Fruit fly (Drosophila melanogaster) whole organism, embryonic: Measurements from ENCODE around the gene CG8176.

Experiments
- Aef1 ChIP-seq: fragments of 200-800 bp; sonication (Bioruptor generic); IDR thresholded peaks from 3 replicates; pipeline ENCODE4 v1.3.6; 2022; ENCODE audit warnings: missing biosample characterization, missing genetic modification characterization
- Awh ChIP-seq: fragments of 200-800 bp; sonication (Bioruptor generic); IDR thresholded peaks from 2 replicates; pipeline ENCODE4, ENCODE4 v1.3.6; 2022; ENCODE audit warnings: missing biosample characterization, missing genetic modification characterization
- BEAF-32 ChIP-seq: fragments of 200-800 bp; sonication (Bioruptor generic); optimal IDR thresholded peaks from 3 replicates; lab custom pipeline; 2017; ENCODE audit warnings: missing biosample characterization, missing genetic modification characterization, mild to moderate bottlenecking, moderate library complexity, missing genetic modification reagents
- CG11695 ChIP-seq: fragments of 200-800 bp; sonication (Bioruptor generic); IDR thresholded peaks from 3 replicates; pipeline ENCODE4 v1.3.6; 2022; ENCODE audit warnings: missing biosample characterization, missing genetic modification characterization
- CG11723 ChIP-seq: fragments of 200-800 bp; sonication (Bioruptor generic); optimal IDR thresholded peaks from 2 replicates; lab custom pipeline; 2017; ENCODE audit warnings: missing biosample characterization, mild to moderate bottlenecking, missing genetic modification characterization
- CG13123 ChIP-seq: fragments of 200-800 bp; sonication (Bioruptor generic); optimal IDR thresholded peaks from 2 replicates; lab custom pipeline; 2016; ENCODE audit warnings: missing biosample characterization, missing genetic modification characterization
- CG17568 ChIP-seq: fragments of 200-800 bp; sonication (Bioruptor generic); optimal IDR thresholded peaks from 2 replicates; lab custom pipeline; 2018; ENCODE audit warnings: missing biosample characterization, mild to moderate bottlenecking, missing genetic modification characterization, moderate library complexity
- CG1832 ChIP-seq: fragments of 200-800 bp; sonication (Bioruptor generic); optimal IDR thresholded peaks from 2 replicates; lab custom pipeline; 2017; ENCODE audit warnings: missing biosample characterization, mild to moderate bottlenecking, missing genetic modification characterization, inconsistent platforms
- CG2120 ChIP-seq: fragments of 200-800 bp; sonication (Bioruptor generic); optimal IDR thresholded peaks from 3 replicates; lab custom pipeline; 2016; ENCODE audit warnings: missing biosample characterization, missing genetic modification characterization
- CG2678 ChIP-seq: fragments of 200-800 bp; sonication (Bioruptor generic); optimal IDR thresholded peaks from 3 replicates; lab custom pipeline; 2019; ENCODE audit warnings: missing biosample characterization, mild to moderate bottlenecking, missing genetic modification characterization, moderate library complexity
- CG3163 ChIP-seq: fragments of 200-800 bp; sonication (Bioruptor generic); optimal IDR thresholded peaks from 3 replicates; lab custom pipeline; 2016; ENCODE audit warnings: missing biosample characterization, missing genetic modification characterization
- CG3281 ChIP-seq: fragments of 200-800 bp; sonication (Bioruptor generic); optimal IDR thresholded peaks from 3 replicates; lab custom pipeline; 2017; ENCODE audit warnings: missing biosample characterization, mild to moderate bottlenecking, missing genetic modification characterization
- CG3838 ChIP-seq: fragments of 200-800 bp; sonication (Bioruptor generic); optimal IDR thresholded peaks from 3 replicates; lab custom pipeline; 2016; ENCODE audit warnings: missing biosample characterization, missing genetic modification characterization
- CG4424 ChIP-seq: fragments of 200-800 bp; sonication (Bioruptor generic); optimal IDR thresholded peaks from 3 replicates; lab custom pipeline; 2016; ENCODE audit warnings: missing biosample characterization, missing genetic modification characterization
- CG6272 ChIP-seq: fragments of 200-800 bp; sonication (Bioruptor generic); IDR thresholded peaks from 2 replicates; pipeline ENCODE4 v1.3.6; 2022; ENCODE audit warnings: missing biosample characterization, missing genetic modification characterization
- CG6689 ChIP-seq: fragments of 200-800 bp; sonication (Bioruptor generic); IDR thresholded peaks from 2 replicates; pipeline ENCODE4 v1.3.6; 2022; ENCODE audit warnings: missing biosample characterization, missing genetic modification characterization
- CG7839 ChIP-seq: fragments of 200-800 bp; sonication (Bioruptor generic); optimal IDR thresholded peaks from 3 replicates; lab custom pipeline; 2018; ENCODE audit warnings: missing biosample characterization, mild to moderate bottlenecking, missing genetic modification characterization, moderate library complexity
- CG8765 ChIP-seq: fragments of 200-800 bp; sonication (Bioruptor generic); IDR thresholded peaks from 2 replicates; pipeline ENCODE4 v1.3.6; 2022; ENCODE audit warnings: missing biosample characterization, missing genetic modification characterization
- CG8944 ChIP-seq: fragments of 200-800 bp; sonication (Bioruptor generic); optimal IDR thresholded peaks from 3 replicates; lab custom pipeline; 2016; ENCODE audit warnings: missing biosample characterization, missing genetic modification characterization
- CG9797 ChIP-seq: fragments of 200-800 bp; sonication (Bioruptor generic); optimal IDR thresholded peaks from 3 replicates; lab custom pipeline; 2018; ENCODE audit warnings: missing biosample characterization, mild to moderate bottlenecking, missing genetic modification characterization
- D19A ChIP-seq: fragments of 200-800 bp; optimal IDR thresholded peaks from 3 replicates; lab custom pipeline; 2019; ENCODE audit warnings: missing biosample characterization, mild to moderate bottlenecking, missing genetic modification characterization, moderate library complexity
- D19B ChIP-seq: fragments of 200-800 bp; sonication (Bioruptor generic); optimal IDR thresholded peaks from 2 replicates; lab custom pipeline; 2017; ENCODE audit warnings: missing biosample characterization, mild to moderate bottlenecking, missing genetic modification characterization
- Doc2 ChIP-seq: fragments of 200-800 bp; sonication (Bioruptor generic); IDR thresholded peaks from 2 replicates; pipeline ENCODE4 v1.3.6; 2022; ENCODE audit warnings: missing biosample characterization, missing genetic modification characterization
- Dref ChIP-seq: fragments of 200-800 bp; sonication (Bioruptor generic); IDR thresholded peaks from 2 replicates; pipeline ENCODE4 v1.3.6; 2022; ENCODE audit warnings: missing biosample characterization, missing genetic modification characterization
- Fer1 ChIP-seq: fragments of 200-800 bp; sonication (Bioruptor generic); optimal IDR thresholded peaks from 2 replicates; lab custom pipeline; 2017; ENCODE audit warnings: missing biosample characterization, mild to moderate bottlenecking, missing genetic modification characterization
- Fer2 ChIP-seq: fragments of 200-800 bp; sonication (Bioruptor generic); optimal IDR thresholded peaks from 2 replicates; lab custom pipeline; 2018; ENCODE audit warnings: missing biosample characterization, mild to moderate bottlenecking, missing genetic modification characterization, moderate library complexity
- Hmx ChIP-seq: fragments of 200-800 bp; sonication (Bioruptor generic); optimal IDR thresholded peaks from 2 replicates; lab custom pipeline; 2016; ENCODE audit warnings: missing biosample characterization, missing genetic modification characterization
- Opbp ChIP-seq: fragments of 200-800 bp; sonication (Bioruptor generic); IDR thresholded peaks from 3 replicates; pipeline ENCODE4 v1.3.6; 2022; ENCODE audit warnings: missing biosample characterization, missing genetic modification characterization; ENCODE audit not compliant: partially characterized antibody
- Optix ChIP-seq: fragments of 200-800 bp; sonication (Bioruptor generic); IDR thresholded peaks from 3 replicates; pipeline ENCODE4 v1.3.6; 2022; ENCODE audit warnings: missing biosample characterization, missing genetic modification characterization
- PHDP ChIP-seq: fragments of 200-800 bp; sonication (Bioruptor generic); optimal IDR thresholded peaks from 3 replicates; lab custom pipeline; 2018; ENCODE audit warnings: missing biosample characterization, mild to moderate bottlenecking, missing genetic modification characterization, moderate library complexity
- Sox100B ChIP-seq: fragments of 200-800 bp; sonication (Bioruptor generic); optimal IDR thresholded peaks from 3 replicates; lab custom pipeline; 2018; ENCODE audit warnings: missing biosample characterization, mild to moderate bottlenecking, missing genetic modification characterization
- ab ChIP-seq: fragments of 200-800 bp; sonication (Bioruptor generic); optimal IDR thresholded peaks from 2 replicates; lab custom pipeline; 2016; ENCODE audit warnings: missing biosample characterization, missing genetic modification characterization
- az2 ChIP-seq: fragments of 200-800 bp; sonication (Bioruptor generic); optimal IDR thresholded peaks from 3 replicates; lab custom pipeline; 2016; ENCODE audit warnings: missing biosample characterization, missing genetic modification characterization
- bigmax ChIP-seq: fragments of 200-800 bp; sonication (Bioruptor generic); optimal IDR thresholded peaks from 2 replicates; lab custom pipeline; 2018; ENCODE audit warnings: missing biosample characterization, mild to moderate bottlenecking, missing genetic modification characterization
- bowl ChIP-seq: fragments of 200-800 bp; sonication (Bioruptor generic); IDR thresholded peaks from 2 replicates; pipeline ENCODE4 v1.3.6; 2022; ENCODE audit warnings: missing biosample characterization, missing genetic modification characterization
- corto ChIP-seq: fragments of 200-800 bp; sonication (Bioruptor generic); optimal IDR thresholded peaks from 2 replicates; lab custom pipeline; 2016; ENCODE audit warnings: missing biosample characterization, mild to moderate bottlenecking, missing genetic modification characterization, moderate library complexity
- ewg ChIP-seq: fragments of 200-800 bp; sonication (Bioruptor generic); optimal IDR thresholded peaks from 3 replicates; lab custom pipeline; 2017; ENCODE audit warnings: mild to moderate bottlenecking, missing biosample characterization, missing genetic modification reagents, missing genetic modification characterization
- gsb ChIP-seq: fragments of 200-800 bp; sonication (Bioruptor generic); IDR thresholded peaks from 2 replicates; pipeline ENCODE4 v1.3.6; 2022; ENCODE audit warnings: missing biosample characterization, missing genetic modification characterization
- maf-S ChIP-seq: fragments of 200-800 bp; sonication (Bioruptor generic); optimal IDR thresholded peaks from 2 replicates; lab custom pipeline; 2016; ENCODE audit warnings: missing biosample characterization, missing genetic modification characterization
- nerfin-1 ChIP-seq: fragments of 200-800 bp; sonication (Bioruptor generic); optimal IDR thresholded peaks from 3 replicates; lab custom pipeline; 2019; ENCODE audit warnings: missing biosample characterization, mild to moderate bottlenecking, missing genetic modification characterization, moderate library complexity
- pfk ChIP-seq: fragments of 200-800 bp; sonication (Bioruptor generic); optimal IDR thresholded peaks from 2 replicates; lab custom pipeline; 2018; ENCODE audit warnings: missing biosample characterization, mild to moderate bottlenecking, missing genetic modification characterization, moderate library complexity
- pum ChIP-seq: fragments of 200-800 bp; sonication (Bioruptor generic); optimal IDR thresholded peaks from 2 replicates; lab custom pipeline; 2016; ENCODE audit warnings: missing biosample characterization, missing genetic modification characterization
- sc ChIP-seq, 3 experiments: fragments of >200 bp in 2 of 3; fragments of 200-800 bp in 1 of 3; sonication (Bioruptor generic) in 1 of 3; optimal IDR thresholded peaks; 2 replicates in 2 of 3; 3 replicates in 1 of 3; lab custom pipeline; 2017; ENCODE audit warnings: mild to moderate bottlenecking in 1 of 3, missing biosample characterization in 1 of 3, missing genetic modification characterization in 1 of 3, missing genetic modification reagents in 1 of 3
- stc ChIP-seq: fragments of 200-800 bp; sonication (Bioruptor generic); IDR thresholded peaks from 2 replicates; pipeline ENCODE4 v1.3.6; 2022; ENCODE audit warnings: missing biosample characterization, missing genetic modification characterization
- tap ChIP-seq: fragments of 200-800 bp; optimal IDR thresholded peaks from 3 replicates; lab custom pipeline; 2019; ENCODE audit warnings: missing biosample characterization, mild to moderate bottlenecking, missing genetic modification characterization, moderate library complexity
- tin ChIP-seq: fragments of 200-800 bp; sonication (Bioruptor generic); optimal IDR thresholded peaks from 3 replicates; lab custom pipeline; 2016; ENCODE audit warnings: missing biosample characterization, missing genetic modification characterization
- tx ChIP-seq: fragments of 200-800 bp; sonication (Bioruptor generic); optimal IDR thresholded peaks from 2 replicates; lab custom pipeline; 2016; ENCODE audit warnings: missing biosample characterization, missing genetic modification characterization
- zen2 ChIP-seq: fragments of 200-800 bp; sonication (Bioruptor generic); IDR thresholded peaks from 3 replicates; pipeline ENCODE4 v1.3.6; 2022; ENCODE audit warnings: missing biosample characterization, missing genetic modification characterization; ENCODE audit not compliant: partially characterized antibody

CG8176 gene

dm6 chr3R:9527907-9528842 is 12.4 kb downstream of the CG8176 start (continued):
- TF ChIP-seq gsb, result peak; percentile 90
- TF ChIP-seq CG3163, result peak; percentile 50
- TF ChIP-seq CG8765 (GFP tag; lab: Robert Waterston, UW), result peak; percentile 64; the same call in 1 of the 2 replicates
- TF ChIP-seq tin (GFP tag; lab: Kevin White, UChicago), result peak; percentile 89
- TF ChIP-seq CG3838 (GFP tag; lab: Kevin White, UChicago), result peak; percentile 19
- TF ChIP-seq CG1832 (GFP tag; lab: Kevin White, UChicago), result no peak
- peak; percentile 48 for TF ChIP-seq CG13123 (GFP tag; lab: Kevin White, UChicago)
- TF ChIP-seq CG3281 (GFP tag; lab: Kevin White, UChicago), result peak; percentile 96
- peak; percentile 88 for TF ChIP-seq CG6689 (GFP tag; lab: Robert Waterston, UW)
- peak; percentile 74 for TF ChIP-seq Optix (GFP tag; lab: Robert Waterston, UW)
- no peak for TF ChIP-seq BEAF-32 (GFP tag; lab: Kevin White, UChicago)
- peak; percentile 96 for TF ChIP-seq corto
- TF ChIP-seq bigmax (GFP tag; lab: Kevin White, UChicago), result peak; percentile 51
- peak; percentile 87 for TF ChIP-seq PHDP (tag; lab: Kevin White, UChicago)
- TF ChIP-seq ab, result peak; percentile 65
- peak; percentile 87 for TF ChIP-seq D19B (GFP tag; lab: Kevin White, UChicago)
- TF ChIP-seq Sox100B (GFP tag; lab: Kevin White, UChicago), result peak; percentile 69
- peak; percentile 83 for TF ChIP-seq Doc2 (GFP tag; lab: Robert Waterston, UW)
- TF ChIP-seq az2 (GFP tag; lab: Kevin White, UChicago), result peak; percentile 74
- TF ChIP-seq pfk, result peak; percentile 21
- no peak for TF ChIP-seq CG9797 (GFP tag; lab: Kevin White, UChicago)
- peak; percentile 69 for TF ChIP-seq tx (GFP tag; lab: Kevin White, UChicago)
- peak; percentile 88 for TF ChIP-seq CG6272 (GFP tag; lab: Robert Waterston, UW)
- TF ChIP-seq Hmx (GFP tag; lab: Kevin White, UChicago), result peak; percentile 73
- peak; percentile 92 for TF ChIP-seq Aef1 (GFP tag; lab: Robert Waterston, UW)
- TF ChIP-seq ewg (GFP tag; lab: Kevin White, UChicago), result no peak
- peak; percentile 95 for TF ChIP-seq Fer1 (GFP tag; lab: Kevin White, UChicago)
- no peak for TF ChIP-seq sc (optimal IDR thresholded peaks at IDR 0.05; lab: Kevin White, UChicago)
- peak; percentile 17 for TF ChIP-seq sc (GFP tag; optimal IDR thresholded peaks at IDR 0.05; lab: Kevin White, UChicago)
- TF ChIP-seq Fer2 (tag; lab: Kevin White, UChicago), result peak; percentile 68
- TF ChIP-seq CG7839 (tag; lab: Kevin White, UChicago), result peak; percentile 92
- peak; percentile 91 for TF ChIP-seq CG2678 (tag; lab: Kevin White, UChicago)
- no peak for TF ChIP-seq D19A (tag; lab: Kevin White, UChicago)
- peak; percentile 85 for TF ChIP-seq maf-S (GFP tag; lab: Kevin White, UChicago)
- TF ChIP-seq tap (tag; lab: Kevin White, UChicago), result peak; percentile 86
- no peak for TF ChIP-seq zen2
- peak; percentile 46; the same call in 1 of the 2 replicates for TF ChIP-seq Dref
- peak; percentile 94 for TF ChIP-seq CG11695 (GFP tag; lab: Robert Waterston, UW)
- TF ChIP-seq Awh (GFP tag; lab: Robert Waterston, UW), result peak; percentile 71
- peak; percentile 84 for TF ChIP-seq CG4424
- TF ChIP-seq CG17568 (GFP tag; lab: Kevin White, UChicago), result peak; percentile 30
- no peak for TF ChIP-seq nerfin-1 (tag; lab: Kevin White, UChicago)
- peak; percentile 91 for TF ChIP-seq CG2120
- TF ChIP-seq Opbp (GFP tag; lab: Robert Waterston, UW), result no peak
- peak; percentile 90 for TF ChIP-seq stc
- TF ChIP-seq CG11723 (GFP tag; lab: Kevin White, UChicago), result no peak
- TF ChIP-seq bowl (GFP tag; lab: Robert Waterston, UW), result peak; percentile 68; the same call in 1 of the 2 replicates
- TF ChIP-seq pum (GFP tag; lab: Kevin White, UChicago), result peak; percentile 82
- peak; percentile 70 for TF ChIP-seq CG8944
